Worm (Caenorhabditis elegans) whole organism, late embryonic: ENCODE measurements around the gene mlt-11.

Experiments used
- ama-1 ChIP-seq: fragments of 150-350 bp; optimal IDR thresholded peaks from 2 replicates; lab custom pipeline; 2014
- hlh-8 ChIP-seq: sonication (generic microtip); optimal IDR thresholded peaks from 2 replicates; lab custom pipeline; 2016; ENCODE audit warnings: missing genotype, missing genetic modification characterization, missing compliant biosample characterization
- madf-2 ChIP-seq: sonication (generic microtip); optimal IDR thresholded peaks from 2 replicates; lab custom pipeline; 2017; ENCODE audit warnings: missing genetic modification characterization, missing compliant biosample characterization
- mec-3 ChIP-seq: sonication (generic microtip); optimal IDR thresholded peaks from 2 replicates; lab custom pipeline; 2016; ENCODE audit warnings: borderline replicate concordance, missing genetic modification characterization, missing compliant biosample characterization
- nhr-11 ChIP-seq: fragments of 150-350 bp; optimal IDR thresholded peaks from 2 replicates; lab custom pipeline; 2014; ENCODE audit warnings: missing biosample characterization, missing genetic modification characterization

DNA sequence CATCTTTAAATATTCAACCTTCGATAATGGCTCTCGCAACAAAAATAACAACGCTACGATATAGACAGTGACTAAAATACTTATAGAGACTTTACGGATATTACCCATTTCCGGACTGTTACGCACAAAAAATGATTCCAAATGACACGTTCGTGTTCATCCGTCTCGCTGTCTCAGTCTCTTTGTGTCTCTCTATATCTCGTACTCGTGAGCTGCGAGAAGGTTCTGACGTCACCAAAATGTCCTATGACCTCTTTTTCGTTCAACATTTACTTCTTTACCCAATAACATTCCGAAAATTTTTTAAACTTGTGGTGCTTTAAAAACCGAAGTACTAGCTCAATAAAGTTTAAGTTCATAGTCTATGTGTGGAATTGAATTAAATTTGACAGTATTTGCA lies 43.2 kb downstream of the mlt-11 start:
- TF ChIP-seq nhr-11 (tag; lab: Kevin White, UChicago) (no peak), mec-3 (tag; lab: Kevin White, UChicago) (no peak), madf-2 (tag; lab: Kevin White, UChicago) (no peak), hlh-8 (no peak), ama-1 (lab: Kevin White, UChicago) (no peak)
